Fruit fly (Drosophila melanogaster): ENCODE measurements around the gene CG2150.

CG2150 gene

DNA sequence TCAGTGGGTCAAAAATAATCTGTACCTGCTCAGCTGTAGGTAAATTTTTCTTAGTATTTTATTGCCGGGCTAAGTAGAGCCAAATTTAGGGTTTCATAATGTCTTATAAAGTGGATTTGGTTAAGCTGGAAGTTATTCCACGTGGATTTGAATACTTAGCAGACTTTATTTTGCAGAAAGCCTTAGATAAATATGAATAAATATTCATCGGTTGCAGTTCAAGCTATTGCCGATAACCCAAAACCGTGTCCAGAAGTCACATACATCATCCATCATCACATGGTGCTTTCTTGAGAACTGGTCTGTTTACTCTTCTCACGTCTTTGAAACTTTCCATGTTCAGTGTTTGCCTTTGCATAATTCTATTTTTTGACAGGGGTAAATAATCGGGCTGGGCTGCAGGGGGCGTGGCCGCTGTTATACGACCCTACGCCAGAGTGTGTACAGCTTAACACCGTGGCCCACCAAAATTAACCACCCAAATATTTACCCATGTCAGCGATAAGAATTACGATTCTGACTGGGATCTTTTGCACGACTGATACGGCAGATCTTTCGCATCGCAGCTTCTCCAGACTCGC is 5.9 kb downstream of the CG2150 start, which contains the start of gene CG2187 (continued):
- no peak for TF ChIP-seq D (optimal IDR thresholded peaks at IDR 0.05)
- TF ChIP-seq D (GFP tag; optimal IDR thresholded peaks at IDR 0.05) = no peak
- no peak for TF ChIP-seq crc (GFP tag; optimal IDR thresholded peaks at IDR 0.05)
- no peak for TF ChIP-seq CG10462 (GFP tag; optimal IDR thresholded peaks at IDR 0.05)
- no peak for TF ChIP-seq CG4360 (GFP tag; IDR thresholded peaks at IDR 0.05)
- no peak for TF ChIP-seq Nf-YC (tag; optimal IDR thresholded peaks at IDR 0.05)
- peak; percentile 25 for TF ChIP-seq CG10431 (GFP tag; optimal IDR thresholded peaks at IDR 0.05)
- no peak for TF ChIP-seq Dad (GFP tag; optimal IDR thresholded peaks at IDR 0.05)
- no peak for TF ChIP-seq Stat92E (GFP tag; optimal IDR thresholded peaks at IDR 0.05)
- no peak for TF ChIP-seq dimm (GFP tag; IDR thresholded peaks at IDR 0.05)
- TF ChIP-seq Hmr (GFP tag; optimal IDR thresholded peaks at IDR 0.05) = peak; percentile 17
- TF ChIP-seq CkIIα-i1 (GFP tag; IDR thresholded peaks at IDR 0.05) = no peak
- peak; percentile 61 for TF ChIP-seq ATbp (GFP tag; optimal IDR thresholded peaks at IDR 0.05)
- no peak for TF ChIP-seq CG11723 (GFP tag; optimal IDR thresholded peaks at IDR 0.05)
- no peak for TF ChIP-seq Kr (GFP tag; optimal IDR thresholded peaks at IDR 0.05)
- TF ChIP-seq Oaz (GFP tag; IDR thresholded peaks at IDR 0.05) = no peak
- TF ChIP-seq Abd-B (GFP tag; optimal IDR thresholded peaks at IDR 0.05) = no peak
- peak; percentile 0 for TF ChIP-seq mirr (GFP tag; optimal IDR thresholded peaks at IDR 0.05)
- no peak for TF ChIP-seq luna (GFP tag; optimal IDR thresholded peaks at IDR 0.05)
- TF ChIP-seq hkb (optimal IDR thresholded peaks at IDR 0.05) = no peak
- peak; percentile 13; the same call in 1 of the 2 replicates for TF ChIP-seq hkb (GFP tag; IDR thresholded peaks at IDR 0.05)
- no peak for TF ChIP-seq CG9215 (GFP tag; IDR thresholded peaks at IDR 0.05)
- TF ChIP-seq GATAe (GFP tag; conservative IDR thresholded peaks at IDR 0.05) = no peak
- TF ChIP-seq Atf-2 (GFP tag; optimal IDR thresholded peaks at IDR 0.05) = no peak
- TF ChIP-seq CG1602 (GFP tag; optimal IDR thresholded peaks at IDR 0.05) = no peak
- TF ChIP-seq gcm (GFP tag; optimal IDR thresholded peaks at IDR 0.05) = no peak
- TF ChIP-seq ash1 (GFP tag; optimal IDR thresholded peaks at IDR 0.05) = no peak
- peak; percentile 20; the same call in 1 of the 2 replicates for TF ChIP-seq onecut (GFP tag; IDR thresholded peaks at IDR 0.05)
- no peak for TF ChIP-seq maf-S (GFP tag; optimal IDR thresholded peaks at IDR 0.05)
- no peak for TF ChIP-seq CG30020 (tag; optimal IDR thresholded peaks at IDR 0.05)
- no peak for TF ChIP-seq Fer2 (tag; optimal IDR thresholded peaks at IDR 0.05)
- TF ChIP-seq psq (GFP tag; optimal IDR thresholded peaks at IDR 0.05) = no peak
- peak; percentile 25 for TF ChIP-seq CG13424 (tag; optimal IDR thresholded peaks at IDR 0.05)
- TF ChIP-seq CG17912 (GFP tag; optimal IDR thresholded peaks at IDR 0.05) = no peak
- TF ChIP-seq tin (GFP tag; optimal IDR thresholded peaks at IDR 0.05) = no peak
- peak; percentile 0 for TF ChIP-seq CG3407 (GFP tag; optimal IDR thresholded peaks at IDR 0.05)
- TF ChIP-seq TFAM (GFP tag; optimal IDR thresholded peaks at IDR 0.05) = no peak
- TF ChIP-seq CG3838 (GFP tag; optimal IDR thresholded peaks at IDR 0.05) = no peak
- peak; percentile 14 for TF ChIP-seq odd (GFP tag; optimal IDR thresholded peaks at IDR 0.05)
- no peak for TF ChIP-seq Hand (GFP tag; optimal IDR thresholded peaks at IDR 0.05)
- TF ChIP-seq CG6765 (GFP tag; optimal IDR thresholded peaks at IDR 0.05) = peak; percentile 22
- no peak for TF ChIP-seq CG33213 (GFP tag; optimal IDR thresholded peaks at IDR 0.05)
- no peak for TF ChIP-seq nau (GFP tag; optimal IDR thresholded peaks at IDR 0.05)
- TF ChIP-seq CG17829 (tag; optimal IDR thresholded peaks at IDR 0.05) = no peak
- TF ChIP-seq CG12219 (GFP tag; optimal IDR thresholded peaks at IDR 0.05) = peak; percentile 9
- no peak for TF ChIP-seq jigr1 (GFP tag; IDR thresholded peaks at IDR 0.05)
- no peak for TF ChIP-seq nerfin-2 (GFP tag; IDR thresholded peaks at IDR 0.05; ENCODE audit: partially characterized antibody)
- TF ChIP-seq CG2202 (tag; optimal IDR thresholded peaks at IDR 0.05) = no peak
- TF ChIP-seq ind (GFP tag; optimal IDR thresholded peaks at IDR 0.05) = no peak
- no peak for TF ChIP-seq Ets65A (GFP tag)
- peak; percentile 16 for TF ChIP-seq caup (GFP tag; optimal IDR thresholded peaks at IDR 0.05; ENCODE audit: severe bottlenecking)

All from whole organism, embryonic.